Worm (Caenorhabditis elegans): ENCODE data around the gene tdc-1.
A peak's percentile ranks its signal among the peaks of the same experiment; 100 is the strongest.

Gene tdc-1

DNA sequence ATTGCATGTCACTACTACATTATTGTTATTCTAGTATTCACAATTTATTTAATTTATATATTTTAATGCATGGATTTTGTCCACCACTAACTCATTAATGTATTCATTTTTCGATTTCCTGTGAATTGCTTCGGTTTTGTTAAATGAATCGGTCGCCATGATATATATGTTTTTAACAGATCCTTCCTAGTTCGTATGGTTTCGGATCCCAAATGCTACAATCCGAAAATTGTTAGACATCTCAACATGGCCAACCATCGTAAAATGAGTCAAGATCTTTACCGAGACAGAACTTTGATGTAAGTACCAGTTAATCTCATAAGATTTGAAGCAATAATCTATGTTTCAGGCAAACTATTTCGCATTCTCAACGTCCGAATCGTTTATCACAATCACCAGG lies 2.7 kb downstream of the tdc-1 start:
- TF ChIP-seq Y22D7AL.16 (tag; optimal IDR thresholded peaks at IDR 0.05) (no peak), nhr-232 (tag; optimal IDR thresholded peaks at IDR 0.05) (no peak), ceh-30 (tag; optimal IDR thresholded peaks at IDR 0.05) (no peak), hlh-30 (tag; optimal IDR thresholded peaks at IDR 0.05; ENCODE audit: insufficient read depth) (no peak), ceh-31 (tag; optimal IDR thresholded peaks at IDR 0.05) (no peak), T23F11.4 (GFP tag; optimal IDR thresholded peaks at IDR 0.05) (no peak), hlh-15 (tag; optimal IDR thresholded peaks at IDR 0.05) (no peak), pros-1 (tag; optimal IDR thresholded peaks at IDR 0.05) (no peak)

DNA sequence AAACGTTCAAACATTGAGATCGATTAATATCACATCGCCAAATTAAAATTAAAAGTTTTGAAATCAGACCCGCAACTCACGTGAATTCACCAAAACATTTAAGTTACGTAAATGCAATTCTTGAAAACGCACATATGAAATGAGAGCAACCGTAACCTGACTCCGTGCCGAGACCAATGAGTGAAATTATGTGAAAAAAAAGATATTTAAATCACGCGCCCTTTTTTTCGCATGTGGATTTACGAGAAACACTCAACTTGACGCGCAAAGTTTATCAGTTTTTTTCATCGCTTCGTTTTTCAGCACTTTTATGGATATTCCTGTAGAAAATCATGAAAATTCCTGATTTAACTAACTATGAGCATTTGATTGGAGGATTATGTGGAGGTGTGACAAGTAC lies 5.7 kb downstream of the tdc-1 start, which contains the start of the genes gei-14 and slc-25A32:
Gene gei-14, minus strand, starts transcription at position 175 of the 400 bp plus-strand sequence.
Gene slc-25A32, plus strand, starts transcription at position 242 of the 400 bp plus-strand sequence.
- TF ChIP-seq unc-3 (GFP tag; conservative IDR thresholded peaks at IDR 0.05): no peak
- no peak for TF ChIP-seq unc-3 (tag; optimal IDR thresholded peaks at IDR 0.05)
- no peak for TF ChIP-seq madf-2 (tag; optimal IDR thresholded peaks at IDR 0.05)
- peak; percentile 6 for TF ChIP-seq nfya-1 (tag; optimal IDR thresholded peaks at IDR 0.05)
- peak; percentile 17 for TF ChIP-seq hlh-30 (tag; optimal IDR thresholded peaks at IDR 0.05; ENCODE audit: insufficient read depth)
- TF ChIP-seq elt-2 (tag; optimal IDR thresholded peaks at IDR 0.05): peak; percentile 6
- TF ChIP-seq pros-1 (tag; optimal IDR thresholded peaks at IDR 0.05): no peak

DNA sequence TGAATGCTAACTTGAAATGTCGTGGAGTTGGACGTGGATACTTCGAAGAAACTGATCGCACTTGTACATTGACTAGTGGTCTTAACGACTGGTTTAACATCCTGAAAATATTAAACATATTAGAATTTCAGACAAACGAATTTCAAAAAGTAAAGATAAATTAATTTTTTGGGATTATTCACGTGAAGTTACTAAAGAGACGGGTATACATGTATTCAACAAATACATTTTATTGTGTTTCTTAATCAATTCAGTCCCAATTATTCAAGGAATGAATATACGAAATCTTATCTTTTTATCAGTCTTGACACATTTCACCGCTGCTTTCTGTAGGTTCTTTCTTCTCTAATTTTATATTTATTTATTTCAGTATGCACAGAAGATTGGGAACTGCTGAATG lies 8.0 kb downstream of the tdc-1 start, which contains the start of the genes mrpl-10 and clec-142:
Gene mrpl-10, minus strand, starts transcription at position 101 of the 400 bp plus-strand sequence.
Gene clec-142, plus strand, starts transcription at position 264 of the 400 bp plus-strand sequence.
- TF ChIP-seq nhr-232 (tag; optimal IDR thresholded peaks at IDR 0.05) (no peak), tbx-2 (tag; optimal IDR thresholded peaks at IDR 0.05) (no peak), pha-2 (tag; optimal IDR thresholded peaks at IDR 0.05) (no peak), odd-2 (tag; optimal IDR thresholded peaks at IDR 0.05) (no peak), T23F11.4 (GFP tag; optimal IDR thresholded peaks at IDR 0.05) (no peak), mec-3 (tag; optimal IDR thresholded peaks at IDR 0.05; ENCODE audit: borderline replicate concordance) (no peak), elt-2 (tag; optimal IDR thresholded peaks at IDR 0.05) (no peak), syd-9 (tag; optimal IDR thresholded peaks at IDR 0.05) (no peak), lim-6 (tag; optimal IDR thresholded peaks at IDR 0.05) (no peak), ceh-24 (tag; optimal IDR thresholded peaks at IDR 0.05) (no peak), sox-4 (tag; optimal IDR thresholded peaks at IDR 0.05) (no peak), rnt-1 (tag; optimal IDR thresholded peaks at IDR 0.05) (no peak), sdc-2 (tag; optimal IDR thresholded peaks at IDR 0.05) (no peak), pha-4 (tag; optimal IDR thresholded peaks at IDR 0.05) (no peak), pros-1 (tag; optimal IDR thresholded peaks at IDR 0.05) (no peak), ceh-19 (GFP tag; optimal IDR thresholded peaks at IDR 0.05) (no peak), F13H6.1 (tag; optimal IDR thresholded peaks at IDR 0.05) (no peak)

DNA sequence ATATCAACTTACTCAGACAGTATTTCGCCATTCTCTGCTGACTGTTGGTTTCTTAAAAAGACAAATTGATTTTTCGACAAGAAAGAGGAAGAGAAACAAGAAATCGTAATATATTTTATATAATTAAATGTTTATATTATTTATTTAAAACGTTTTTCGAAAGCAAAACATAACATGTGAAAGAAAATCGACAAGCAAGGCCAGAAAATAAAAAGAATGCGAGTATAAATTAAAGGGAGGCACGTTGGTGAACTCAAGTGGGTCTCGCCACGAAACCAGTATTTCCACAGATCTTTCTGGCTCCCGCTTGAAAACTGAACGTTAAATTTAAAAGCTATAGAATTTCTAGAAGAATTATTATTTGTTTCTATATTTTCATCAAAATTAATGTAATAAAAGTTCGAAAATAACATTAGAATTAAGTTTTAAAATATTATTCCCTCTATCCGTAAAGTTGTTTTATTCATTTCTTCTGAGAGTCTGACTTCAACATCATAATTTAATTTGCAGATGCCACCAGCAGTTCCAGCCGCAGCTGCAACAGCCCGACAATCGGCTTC lies 12.8 kb downstream of the tdc-1 start, which contains the start of the genes nst-1 and cct-4:
Gene nst-1, minus strand, starts transcription at position 51 of the 560 bp plus-strand sequence.
Gene cct-4, plus strand, starts transcription at position 510 of the 560 bp plus-strand sequence.
- no peak for TF ChIP-seq lin-11 (tag; optimal IDR thresholded peaks at IDR 0.05)

DNA sequence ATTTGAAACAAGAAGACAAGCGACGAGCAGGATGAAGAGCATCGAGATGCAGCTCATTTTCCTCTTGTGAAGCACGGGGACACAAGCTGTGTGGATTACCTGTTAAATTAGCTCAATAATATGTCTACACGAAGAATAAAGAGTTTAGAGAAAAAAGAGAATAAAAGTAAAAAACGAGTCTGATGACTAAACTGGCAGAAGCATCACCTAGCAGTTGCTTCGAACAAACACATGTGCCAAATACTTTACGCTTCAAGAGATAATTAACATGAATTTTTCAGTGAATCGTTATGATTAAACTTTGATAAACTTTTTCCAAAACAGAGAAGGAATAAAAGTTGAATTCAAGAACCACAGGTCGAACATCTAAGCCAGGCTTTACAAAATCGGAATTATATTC lies 24.9 kb downstream of the tdc-1 start, which contains the start of gene nlp-55:
Gene nlp-55, minus strand, starts transcription at position 101 of the 400 bp plus-strand sequence.
- no peak for TF ChIP-seq pat-9 (tag; optimal IDR thresholded peaks at IDR 0.05)
- no peak for TF ChIP-seq ceh-14 (tag; optimal IDR thresholded peaks at IDR 0.05)
- no peak for TF ChIP-seq pag-3 (tag; optimal IDR thresholded peaks at IDR 0.05; ENCODE audit: borderline replicate concordance)
- TF ChIP-seq hlh-6 (tag; optimal IDR thresholded peaks at IDR 0.05): no peak
- TF ChIP-seq sdc-2 (tag; optimal IDR thresholded peaks at IDR 0.05): no peak
- no peak for TF ChIP-seq pha-2 (tag; optimal IDR thresholded peaks at IDR 0.05)
- TF ChIP-seq pax-1 (tag; optimal IDR thresholded peaks at IDR 0.05): no peak
- no peak for TF ChIP-seq ztf-16 (tag; optimal IDR thresholded peaks at IDR 0.05)
- no peak for TF ChIP-seq ceh-18 (tag; optimal IDR thresholded peaks at IDR 0.05)
- no peak for TF ChIP-seq fkh-10 (GFP tag; optimal IDR thresholded peaks at IDR 0.05)
- no peak for TF ChIP-seq ttx-3 (tag; optimal IDR thresholded peaks at IDR 0.05)
- TF ChIP-seq eyg-1 (tag; optimal IDR thresholded peaks at IDR 0.05): no peak
- no peak for TF ChIP-seq madf-2 (tag; optimal IDR thresholded peaks at IDR 0.05)
- no peak for TF ChIP-seq pros-1 (tag; optimal IDR thresholded peaks at IDR 0.05)
- TF ChIP-seq tbx-2 (tag; optimal IDR thresholded peaks at IDR 0.05): no peak
- TF ChIP-seq ceh-34 (tag; optimal IDR thresholded peaks at IDR 0.05): no peak
